Fruit fly (Drosophila melanogaster): ENCODE data around the gene pHCl-2.
A peak's percentile ranks its signal among the peaks of the same experiment; 100 is the strongest.

The pHCl-2 gene

DNA sequence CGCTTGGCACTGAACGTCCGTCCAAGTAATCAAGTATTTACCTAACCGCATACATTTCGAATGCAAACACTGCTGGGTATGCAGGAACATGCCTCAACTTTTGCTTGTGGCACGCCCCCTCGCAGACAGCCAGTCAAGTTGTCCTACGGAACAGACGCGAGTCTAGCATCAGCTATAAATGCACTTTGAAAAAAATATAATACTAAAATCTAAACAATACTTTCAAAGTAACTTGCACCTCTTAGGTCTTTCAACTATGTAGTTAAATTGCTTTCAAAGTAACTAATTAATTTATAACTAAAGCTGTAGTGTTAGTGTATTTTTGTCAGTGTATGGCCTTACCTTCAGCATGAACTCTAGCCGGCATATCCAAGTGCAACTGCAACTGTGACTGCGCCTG lies 24.6 kb upstream of the pHCl-2 start (continued):
- TF ChIP-seq svp (GFP tag) (peak; percentile 60), salr (GFP tag; optimal IDR thresholded peaks at IDR 0.05) (peak; percentile 19 to 66), CG10669 (GFP tag; optimal IDR thresholded peaks at IDR 0.05) (peak; percentile 88), CG3919 (GFP tag; optimal IDR thresholded peaks at IDR 0.05) (peak; percentile 84), net (GFP tag; optimal IDR thresholded peaks at IDR 0.05) (peak; percentile 42), Gug (GFP tag; IDR thresholded peaks at IDR 0.05) (peak; percentile 72), CG31627 (GFP tag; optimal IDR thresholded peaks at IDR 0.05) (no peak), CG6163 (GFP tag; IDR thresholded peaks at IDR 0.05) (peak; percentile 91), acj6 (GFP tag; optimal IDR thresholded peaks at IDR 0.05) (peak; percentile 72), eg (GFP tag; IDR thresholded peaks at IDR 0.05) (peak; percentile 85), CG9139 (GFP tag; optimal IDR thresholded peaks at IDR 0.05) (peak; percentile 89), CG8319 (GFP tag; optimal IDR thresholded peaks at IDR 0.05) (peak; percentile 13), CG8119 (GFP tag; IDR thresholded peaks at IDR 0.05) (peak; percentile 84), CG15336 (GFP tag; IDR thresholded peaks at IDR 0.05) (peak; percentile 83)

DNA sequence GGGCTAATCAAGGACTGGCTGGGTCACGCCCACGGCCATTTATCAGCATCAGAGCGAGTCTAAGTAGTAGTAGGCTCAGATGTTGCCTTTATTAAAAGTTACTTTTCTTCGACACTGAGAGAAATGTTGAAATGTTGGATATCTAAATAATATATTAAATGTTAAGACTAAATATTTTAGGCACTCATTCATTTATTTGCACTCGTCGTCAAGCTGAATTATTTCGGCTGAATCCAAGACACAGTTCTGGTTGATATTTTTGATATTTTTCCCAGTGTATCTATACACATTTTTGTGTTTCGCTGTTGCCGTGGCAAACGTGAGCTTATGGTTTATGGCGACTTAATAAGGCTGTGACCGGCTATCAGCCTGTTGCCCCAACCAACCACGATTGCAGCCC lies 19.9 kb upstream of the pHCl-2 start:
- TF ChIP-seq Sox14 (GFP tag; optimal IDR thresholded peaks at IDR 0.05): peak; percentile 33
- peak; percentile 59 for TF ChIP-seq CG3032 (tag; optimal IDR thresholded peaks at IDR 0.05)
- TF ChIP-seq fd85E (GFP tag; optimal IDR thresholded peaks at IDR 0.05): no peak
- TF ChIP-seq CG8119 (GFP tag; IDR thresholded peaks at IDR 0.05): peak; percentile 86
- TF ChIP-seq Ets21C (GFP tag; optimal IDR thresholded peaks at IDR 0.05): no peak
- peak; percentile 79 for TF ChIP-seq achi (GFP tag; optimal IDR thresholded peaks at IDR 0.05)
- no peak for TF ChIP-seq Sox102F (GFP tag; optimal IDR thresholded peaks at IDR 0.05)
- peak; percentile 52 for TF ChIP-seq CG11762 (GFP tag; optimal IDR thresholded peaks at IDR 0.05; ENCODE audit: insufficient read depth)
- TF ChIP-seq CG6854 (GFP tag; optimal IDR thresholded peaks at IDR 0.05): no peak
- peak; percentile 17 for TF ChIP-seq topi (GFP tag; optimal IDR thresholded peaks at IDR 0.05)
- peak; percentile 26 for TF ChIP-seq Eip75B (GFP tag; optimal IDR thresholded peaks at IDR 0.05)
- peak; percentile 86 for TF ChIP-seq CG15336 (GFP tag; IDR thresholded peaks at IDR 0.05)
- TF ChIP-seq CG9139 (GFP tag; optimal IDR thresholded peaks at IDR 0.05): peak; percentile 27
- peak; percentile 54 for TF ChIP-seq CG7368 (GFP tag; optimal IDR thresholded peaks at IDR 0.05)
- TF ChIP-seq CG8319 (GFP tag; optimal IDR thresholded peaks at IDR 0.05): peak; percentile 35
- TF ChIP-seq esn (GFP tag; optimal IDR thresholded peaks at IDR 0.05): peak; percentile 28
- no peak for TF ChIP-seq Hr39 (GFP tag; optimal IDR thresholded peaks at IDR 0.05)
- peak; percentile 62 for TF ChIP-seq acj6 (GFP tag; optimal IDR thresholded peaks at IDR 0.05)
- peak; percentile 36 for TF ChIP-seq pdm3 (GFP tag; optimal IDR thresholded peaks at IDR 0.05)
- peak; percentile 82 for TF ChIP-seq Eip78C (GFP tag)
- TF ChIP-seq CG6792 (GFP tag; optimal IDR thresholded peaks at IDR 0.05): peak; percentile 25
- TF ChIP-seq CG11294 (GFP tag; IDR thresholded peaks at IDR 0.05): peak; percentile 66; the same call in 1 of the 2 replicates
- peak; percentile 12 for TF ChIP-seq CG11902 (GFP tag; optimal IDR thresholded peaks at IDR 0.05)
- peak; percentile 39 for TF ChIP-seq CG34406 (GFP tag; optimal IDR thresholded peaks at IDR 0.05)
- TF ChIP-seq Eip93F (GFP tag; optimal IDR thresholded peaks at IDR 0.05): no peak
- TF ChIP-seq Blimp-1 (GFP tag; optimal IDR thresholded peaks at IDR 0.05): no peak
- TF ChIP-seq Lpt (GFP tag; optimal IDR thresholded peaks at IDR 0.05): peak; percentile 78
- no peak for TF ChIP-seq fkh (GFP tag; optimal IDR thresholded peaks at IDR 0.05)
- peak; percentile 79 for TF ChIP-seq Hr4 (GFP tag; optimal IDR thresholded peaks at IDR 0.05)
- peak; percentile 41 for TF ChIP-seq CG8632 (GFP tag; optimal IDR thresholded peaks at IDR 0.05)
- TF ChIP-seq CG3919 (GFP tag; optimal IDR thresholded peaks at IDR 0.05): peak; percentile 83
- TF ChIP-seq Met (GFP tag; optimal IDR thresholded peaks at IDR 0.05): peak; percentile 25
- peak; percentile 27 for TF ChIP-seq Sox15 (GFP tag; optimal IDR thresholded peaks at IDR 0.05)
- peak; percentile 52 for TF ChIP-seq CG6808 (GFP tag; optimal IDR thresholded peaks at IDR 0.05)
- peak; percentile 70 for TF ChIP-seq CG4318 (GFP tag; optimal IDR thresholded peaks at IDR 0.05)
- TF ChIP-seq CG32006 (GFP tag; optimal IDR thresholded peaks at IDR 0.05): peak; percentile 87
- TF ChIP-seq cyc (GFP tag; optimal IDR thresholded peaks at IDR 0.05): peak; percentile 18
- peak; percentile 1 for TF ChIP-seq CG31627 (GFP tag; optimal IDR thresholded peaks at IDR 0.05)
- no peak for TF ChIP-seq dsx (GFP tag; optimal IDR thresholded peaks at IDR 0.05; ENCODE audit: poor library complexity, severe bottlenecking)
- peak; percentile 68 for TF ChIP-seq CG10631 (GFP tag; optimal IDR thresholded peaks at IDR 0.05)
- TF ChIP-seq eg (GFP tag; IDR thresholded peaks at IDR 0.05): peak; percentile 83
- no peak for TF ChIP-seq CG1621 (tag; optimal IDR thresholded peaks at IDR 0.05)
- TF ChIP-seq CG10669 (GFP tag; optimal IDR thresholded peaks at IDR 0.05): peak; percentile 68
- peak; percentile 86 for TF ChIP-seq CG6163 (GFP tag; IDR thresholded peaks at IDR 0.05)
- TF ChIP-seq fd59A (GFP tag; optimal IDR thresholded peaks at IDR 0.05): peak; percentile 45
